Fruit fly (Drosophila melanogaster): ENCODE data around the gene Grip91.

Gene Grip91

dm6 chrX:13778568-13778967 is 34.1 kb upstream of the Grip91 start:
- TF ChIP-seq fd59A (GFP tag; optimal IDR thresholded peaks at IDR 0.05): no peak
- no peak for TF ChIP-seq CG10631 (GFP tag; optimal IDR thresholded peaks at IDR 0.05)
- no peak for TF ChIP-seq CG11902 (GFP tag; optimal IDR thresholded peaks at IDR 0.05)
- no peak for TF ChIP-seq lz (GFP tag; optimal IDR thresholded peaks at IDR 0.05)
- TF ChIP-seq Met (GFP tag; optimal IDR thresholded peaks at IDR 0.05): no peak
- no peak for TF ChIP-seq pdm3 (GFP tag; optimal IDR thresholded peaks at IDR 0.05)
- no peak for TF ChIP-seq CG9139 (GFP tag; optimal IDR thresholded peaks at IDR 0.05)
- no peak for TF ChIP-seq CG6163 (GFP tag; IDR thresholded peaks at IDR 0.05)
- no peak for TF ChIP-seq salr (GFP tag; optimal IDR thresholded peaks at IDR 0.05)
- TF ChIP-seq CG6276 (GFP tag; optimal IDR thresholded peaks at IDR 0.05): no peak
- no peak for TF ChIP-seq esn (GFP tag; optimal IDR thresholded peaks at IDR 0.05)
- no peak for TF ChIP-seq spab (GFP tag; optimal IDR thresholded peaks at IDR 0.05)
- TF ChIP-seq CG8319 (GFP tag; optimal IDR thresholded peaks at IDR 0.05): no peak
- no peak for TF ChIP-seq CG8632 (GFP tag; optimal IDR thresholded peaks at IDR 0.05)
- no peak for TF ChIP-seq fkh (GFP tag; optimal IDR thresholded peaks at IDR 0.05)
- TF ChIP-seq topi (GFP tag; optimal IDR thresholded peaks at IDR 0.05): no peak

- TF ChIP-seq Eip75B (GFP tag; optimal IDR thresholded peaks at IDR 0.05) (no peak), CG7368 (GFP tag; optimal IDR thresholded peaks at IDR 0.05) (no peak), CG6808 (GFP tag; optimal IDR thresholded peaks at IDR 0.05) (no peak), pdm3 (GFP tag; optimal IDR thresholded peaks at IDR 0.05) (no peak), CG1621 (tag; optimal IDR thresholded peaks at IDR 0.05) (no peak), CG31627 (GFP tag; optimal IDR thresholded peaks at IDR 0.05) (no peak), CG9139 (GFP tag; optimal IDR thresholded peaks at IDR 0.05) (no peak), fkh (GFP tag; optimal IDR thresholded peaks at IDR 0.05) (no peak)
Observed at dm6 chrX:13770768-13771167, 26.3 kb upstream of the Grip91 start.

dm6 chrX:13766495-13766894 is 22.0 kb upstream of the Grip91 start:
- TF ChIP-seq svp (GFP tag) (peak; percentile 39), lz (GFP tag; optimal IDR thresholded peaks at IDR 0.05) (no peak), CG6854 (GFP tag; optimal IDR thresholded peaks at IDR 0.05) (no peak), CG11762 (GFP tag; optimal IDR thresholded peaks at IDR 0.05; ENCODE audit: insufficient read depth) (no peak), CG10669 (GFP tag; optimal IDR thresholded peaks at IDR 0.05) (no peak), Eip75B (GFP tag; optimal IDR thresholded peaks at IDR 0.05) (no peak), acj6 (GFP tag; optimal IDR thresholded peaks at IDR 0.05) (no peak)

dm6 chrX:13765217-13765616 is 20.7 kb upstream of the Grip91 start:
- TF ChIP-seq CG32006 (GFP tag; optimal IDR thresholded peaks at IDR 0.05) (no peak), eg (GFP tag; IDR thresholded peaks at IDR 0.05) (no peak), Sox102F (GFP tag; optimal IDR thresholded peaks at IDR 0.05) (no peak), svp (GFP tag) (peak; percentile 44), fd85E (GFP tag; optimal IDR thresholded peaks at IDR 0.05) (no peak)

- TF ChIP-seq CG10631 (GFP tag; optimal IDR thresholded peaks at IDR 0.05): peak; percentile 31
- peak; percentile 64 for TF ChIP-seq Sox102F (GFP tag; optimal IDR thresholded peaks at IDR 0.05)
- TF ChIP-seq Gug (GFP tag; IDR thresholded peaks at IDR 0.05): 0 out of 2 replicates have a peak, but pooled peaks have one; percentile 11
- peak; percentile 51 for TF ChIP-seq CG4318 (GFP tag; optimal IDR thresholded peaks at IDR 0.05)
- peak; percentile 75 for TF ChIP-seq CG15336 (GFP tag; IDR thresholded peaks at IDR 0.05)
- TF ChIP-seq CG8119 (GFP tag; IDR thresholded peaks at IDR 0.05): peak; percentile 63
- peak; percentile 60 for TF ChIP-seq OdsH (GFP tag; optimal IDR thresholded peaks at IDR 0.05)
- no peak for TF ChIP-seq CG6808 (GFP tag; optimal IDR thresholded peaks at IDR 0.05)
- TF ChIP-seq CG10669 (GFP tag; optimal IDR thresholded peaks at IDR 0.05): peak; percentile 7
- TF ChIP-seq Eip93F (GFP tag; optimal IDR thresholded peaks at IDR 0.05): no peak
- TF ChIP-seq CG31627 (GFP tag; optimal IDR thresholded peaks at IDR 0.05): peak; percentile 7
- peak; percentile 62 for TF ChIP-seq esn (GFP tag; optimal IDR thresholded peaks at IDR 0.05)
- peak; percentile 37 for TF ChIP-seq Met (GFP tag; optimal IDR thresholded peaks at IDR 0.05)
- TF ChIP-seq CG34406 (GFP tag; optimal IDR thresholded peaks at IDR 0.05): peak; percentile 31
- peak; percentile 30 for TF ChIP-seq Sox14 (GFP tag; optimal IDR thresholded peaks at IDR 0.05)
- peak; percentile 40 for TF ChIP-seq Hr39 (GFP tag; optimal IDR thresholded peaks at IDR 0.05)
- no peak for TF ChIP-seq CG1621 (tag; optimal IDR thresholded peaks at IDR 0.05)
- TF ChIP-seq CG6276 (GFP tag; optimal IDR thresholded peaks at IDR 0.05): peak; percentile 47
- TF ChIP-seq acj6 (GFP tag; optimal IDR thresholded peaks at IDR 0.05): peak; percentile 55
- TF ChIP-seq net (GFP tag; optimal IDR thresholded peaks at IDR 0.05): peak; percentile 40
- TF ChIP-seq CG3919 (GFP tag; optimal IDR thresholded peaks at IDR 0.05): peak; percentile 53
- peak; percentile 49; the same call in 2 of the 3 replicates for TF ChIP-seq eg (GFP tag; IDR thresholded peaks at IDR 0.05)
- TF ChIP-seq Lpt (GFP tag; optimal IDR thresholded peaks at IDR 0.05): peak; percentile 13
Observed at dm6 chrX:13764397-13765119, 20.1 kb upstream of the Grip91 start.

Data from whole organism, prepupa.